Fruit fly (Drosophila melanogaster): ENCODE results near the gene Fuca.
A peak's percentile ranks its signal among the peaks of the same experiment; 100 is the strongest.

The Fuca gene

DNA sequence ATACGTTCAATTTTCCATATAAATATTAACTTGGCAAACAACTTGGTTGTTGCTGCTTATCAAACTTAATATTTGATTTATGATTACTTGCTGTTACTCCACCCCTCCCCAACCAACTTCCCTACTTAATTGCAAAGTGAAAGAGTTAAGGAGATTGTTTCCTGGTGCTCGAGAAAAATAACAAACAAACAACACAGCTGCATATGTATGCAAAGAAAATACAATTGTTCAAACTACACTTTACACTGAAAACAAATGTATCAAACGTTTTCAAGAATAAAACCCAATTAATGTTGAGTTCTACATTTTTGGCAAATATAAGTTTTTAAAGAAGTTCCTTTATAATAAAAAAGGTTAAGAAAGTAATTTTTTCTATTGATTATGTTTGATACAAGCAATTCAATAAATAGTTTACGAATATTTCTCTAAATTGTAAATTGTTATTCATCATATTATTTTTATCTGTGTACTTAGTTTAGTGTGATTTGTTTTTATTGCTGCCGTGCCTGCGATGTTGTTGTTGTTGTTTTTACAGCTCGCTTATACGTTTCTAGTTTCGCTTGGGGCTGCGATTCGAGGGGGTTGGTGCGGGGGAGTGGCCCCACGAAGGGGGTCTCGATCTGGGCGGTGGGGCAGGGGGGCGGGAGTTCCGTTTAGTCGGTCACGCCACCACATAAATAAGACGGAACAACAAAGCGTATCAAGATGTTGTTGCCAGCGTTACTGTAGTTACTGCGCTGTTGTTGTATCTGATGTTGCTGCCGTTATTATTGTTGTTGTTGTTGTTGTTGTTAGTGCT is 33.3 kb upstream of the Fuca start (continued):
- TF ChIP-seq CG15601 (tag; optimal IDR thresholded peaks at IDR 0.05) (peak; percentile 84), Oli (tag; optimal IDR thresholded peaks at IDR 0.05) (peak; percentile 77), CG17829 (tag; optimal IDR thresholded peaks at IDR 0.05) (peak; percentile 83), danr (GFP tag; IDR thresholded peaks at IDR 0.05) (no peak), Atf3 (GFP tag; optimal IDR thresholded peaks at IDR 0.05) (peak; percentile 49), odd (GFP tag; optimal IDR thresholded peaks at IDR 0.05) (peak; percentile 72), her (GFP tag; optimal IDR thresholded peaks at IDR 0.05) (no peak), NfI (GFP tag; optimal IDR thresholded peaks at IDR 0.05) (peak; percentile 39), CG15479 (GFP tag; optimal IDR thresholded peaks at IDR 0.05) (no peak), chif (GFP tag; optimal IDR thresholded peaks at IDR 0.05) (peak; percentile 51 to 62), tna (GFP tag; IDR thresholded peaks at IDR 0.05; ENCODE audit: partially characterized antibody) (no peak), Neu2 (GFP tag; optimal IDR thresholded peaks at IDR 0.05; ENCODE audit: borderline replicate concordance) (no peak), Taf1 (GFP tag; IDR thresholded peaks at IDR 0.05) (no peak), CG8765 (GFP tag; IDR thresholded peaks at IDR 0.05) (no peak), CG30431 (GFP tag; optimal IDR thresholded peaks at IDR 0.05) (no peak), ac (GFP tag; optimal IDR thresholded peaks at IDR 0.05) (no peak), HmgD (GFP tag; optimal IDR thresholded peaks at IDR 0.05) (no peak), Atf6 (GFP tag; IDR thresholded peaks at IDR 0.05) (peak; percentile 65), nau (GFP tag; optimal IDR thresholded peaks at IDR 0.05) (peak; percentile 4), yki (optimal IDR thresholded peaks at IDR 0.05) (no peak), CG31365 (tag; optimal IDR thresholded peaks at IDR 0.05) (peak; percentile 31), lilli (GFP tag; optimal IDR thresholded peaks at IDR 0.05) (peak; percentile 44), CG10431 (GFP tag; optimal IDR thresholded peaks at IDR 0.05) (peak; percentile 31), p53 (GFP tag; optimal IDR thresholded peaks at IDR 0.05) (no peak), Fer3 (tag; optimal IDR thresholded peaks at IDR 0.05) (peak; percentile 80), CG3838 (GFP tag; optimal IDR thresholded peaks at IDR 0.05) (peak; percentile 69), schlank (tag; optimal IDR thresholded peaks at IDR 0.05) (no peak), CG1024 (GFP tag; IDR thresholded peaks at IDR 0.05) (peak; percentile 28; the same call in 1 of the 2 replicates), CG8281 (tag; optimal IDR thresholded peaks at IDR 0.05) (no peak), disco-r (GFP tag; optimal IDR thresholded peaks at IDR 0.05) (peak; percentile 41), Doc2 (GFP tag; IDR thresholded peaks at IDR 0.05) (no peak), vvl (GFP tag; IDR thresholded peaks at IDR 0.05) (peak; percentile 78), CG11695 (GFP tag; IDR thresholded peaks at IDR 0.05) (peak; percentile 80), pan (optimal IDR thresholded peaks at IDR 0.05) (no peak), pan (GFP tag; optimal IDR thresholded peaks at IDR 0.05 in 1 of 2, IDR thresholded peaks at IDR 0.05 in 1 of 2) (peak in 1 of 2 experiments; percentile 58), dpn (GFP tag; optimal IDR thresholded peaks at IDR 0.05) (peak; percentile 44 to 59), toy (GFP tag; IDR thresholded peaks at IDR 0.05) (no peak), ab (GFP tag; optimal IDR thresholded peaks at IDR 0.05) (no peak), Hr78 (GFP tag; optimal IDR thresholded peaks at IDR 0.05) (peak in 1 of 2 experiments; percentile 34), caup (GFP tag; optimal IDR thresholded peaks at IDR 0.05; ENCODE audit: severe bottlenecking) (peak; percentile 54), lbe (GFP tag; optimal IDR thresholded peaks at IDR 0.05) (no peak), HLH3B (GFP tag; IDR thresholded peaks at IDR 0.05) (peak; percentile 38; the same call in 1 of the 2 replicates), CG5245 (GFP tag; optimal IDR thresholded peaks at IDR 0.05) (no peak), CG9437 (GFP tag; optimal IDR thresholded peaks at IDR 0.05) (peak; percentile 78), Dfd (GFP tag; optimal IDR thresholded peaks at IDR 0.05) (peak in 1 of 2 experiments; percentile 77), CG6689 (GFP tag; IDR thresholded peaks at IDR 0.05) (peak; percentile 46; the same call in 1 of the 2 replicates), CG10565 (GFP tag; optimal IDR thresholded peaks at IDR 0.05) (no peak), hth (optimal IDR thresholded peaks at IDR 0.05) (no peak), HHEX (GFP tag; optimal IDR thresholded peaks at IDR 0.05) (peak; percentile 64), Hmr (GFP tag; optimal IDR thresholded peaks at IDR 0.05) (peak; percentile 72)
